Worm (Caenorhabditis elegans) whole organism, L4/young adult: Measurements from ENCODE around the gene T26A8.3.

Experiments
- W03F9.2 ChIP-seq: fragments of 150-350 bp; optimal IDR thresholded peaks from 2 replicates; lab custom pipeline; 2014; ENCODE audit warnings: missing biosample characterization, missing genetic modification characterization
- dao-5 ChIP-seq: sonication (generic microtip); optimal IDR thresholded peaks from 2 replicates; lab custom pipeline; 2016; ENCODE audit warnings: missing genotype, missing genetic modification characterization, moderate library complexity, missing compliant biosample characterization
- him-1 ChIP-seq: sonication (generic microtip); optimal IDR thresholded peaks from 2 replicates; lab custom pipeline; 2016; ENCODE audit warnings: missing genotype, missing genetic modification reagents, missing genetic modification characterization, missing compliant biosample characterization

The T26A8.3 gene

DNA sequence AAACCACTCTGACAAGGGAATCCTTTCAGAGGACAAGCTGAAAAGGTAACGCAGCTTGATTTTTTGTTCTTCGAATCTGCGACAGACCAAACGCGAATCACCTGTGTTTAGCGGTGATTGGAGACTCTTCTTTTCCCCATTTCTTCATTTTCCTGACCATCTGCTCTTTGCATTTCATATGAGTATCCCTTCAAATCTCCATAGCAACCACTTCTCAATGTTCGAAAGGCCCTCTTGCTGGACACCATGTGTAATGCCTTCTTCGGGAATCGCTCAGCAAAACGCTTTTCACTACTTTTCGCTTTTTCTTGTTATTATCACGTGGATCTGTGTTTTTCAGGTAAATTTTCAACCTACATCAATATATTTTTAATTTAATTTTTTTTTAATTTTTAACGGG, at the start of gene T26A8.3, which contains the start of gene tmem-231:
TSS of gene T26A8.3 (minus strand) at position 101 of the 400 bp plus-strand sequence.
TSS of gene tmem-231 (plus strand) at position 249 of the 400 bp plus-strand sequence.
- TF ChIP-seq W03F9.2 (no peak), dao-5 (tag; lab: Kevin White, UChicago) (no peak), him-1 (tag; lab: Kevin White, UChicago) (no peak)

DNA sequence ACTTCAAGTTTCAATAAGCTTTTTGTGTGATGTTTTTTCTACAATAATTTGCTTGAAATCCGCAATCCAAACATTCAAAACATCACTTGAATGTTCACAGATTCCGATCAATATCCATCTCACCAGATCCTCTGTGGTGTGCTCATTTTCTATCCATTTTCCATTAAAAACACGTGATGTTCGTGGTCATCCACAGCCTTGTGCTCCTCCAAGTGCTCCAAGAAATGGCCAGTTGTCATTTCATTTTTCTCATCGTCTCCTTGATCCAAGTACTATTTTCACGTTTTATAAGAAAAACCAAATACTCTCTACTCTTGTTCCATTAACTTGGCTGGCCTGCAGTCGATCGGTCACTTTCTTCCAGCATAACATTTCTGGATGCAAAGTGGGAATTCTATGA, 49.7 kb upstream of the T26A8.3 start:
- TF ChIP-seq dao-5 (tag; lab: Kevin White, UChicago) (no peak), him-1 (tag; lab: Kevin White, UChicago) (no peak), W03F9.2 (no peak)

DNA sequence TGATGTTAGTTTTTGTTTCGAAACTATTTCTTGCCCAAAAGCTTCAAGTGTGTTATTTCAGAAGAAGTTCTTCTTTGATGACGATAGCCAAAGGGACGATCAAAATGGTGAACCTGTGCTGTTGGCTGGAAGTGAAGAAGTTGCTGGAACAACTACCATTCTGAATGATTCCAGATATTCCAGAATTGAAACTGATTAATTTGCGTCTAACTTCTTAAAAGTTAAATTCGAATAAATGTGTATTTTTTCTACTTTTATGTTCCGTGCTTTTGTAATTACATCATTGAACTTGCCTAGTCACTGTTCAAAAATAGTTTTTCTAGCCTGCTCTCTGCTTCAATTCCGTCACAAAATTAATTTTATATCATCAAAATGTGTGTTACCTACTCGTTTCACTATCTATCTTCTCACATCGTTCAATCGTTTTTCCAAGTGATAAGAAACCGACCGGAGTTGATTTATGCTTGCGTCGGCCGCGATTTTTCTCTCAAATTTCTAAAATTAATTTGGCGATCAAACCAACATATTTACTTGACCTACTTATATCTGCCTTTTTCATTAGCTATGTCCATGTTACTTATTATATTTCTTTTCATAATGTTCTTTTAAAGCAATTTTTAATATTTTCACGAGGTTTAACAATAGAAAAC, 48.7 kb upstream of the T26A8.3 start:
- TF ChIP-seq him-1 (tag; lab: Kevin White, UChicago) (no peak), dao-5 (tag; lab: Kevin White, UChicago) (no peak)

DNA sequence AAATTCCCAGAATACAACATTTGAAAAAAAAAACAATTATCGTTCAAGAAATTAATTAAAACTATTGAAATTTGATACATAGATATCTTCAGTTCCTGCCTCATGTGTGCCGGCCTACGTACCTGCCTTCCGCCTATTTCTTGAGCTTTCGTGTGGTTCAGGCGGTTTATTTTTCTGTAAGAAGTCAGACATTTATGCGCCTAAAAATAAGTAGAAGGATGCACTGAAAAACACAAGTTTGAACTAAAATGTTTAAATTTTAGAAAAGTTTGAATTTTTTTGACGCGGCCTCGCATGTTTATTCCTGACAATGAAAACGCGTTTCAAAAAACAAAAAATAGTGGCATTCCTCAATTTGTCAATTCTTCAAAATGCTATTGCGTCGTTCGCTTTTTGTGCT, 47.3 kb upstream of the T26A8.3 start, which contains the start of gene C28C12.11:
TSS of gene C28C12.11 (plus strand) at position 301 of the 400 bp plus-strand sequence.
- no peak for TF ChIP-seq W03F9.2

DNA sequence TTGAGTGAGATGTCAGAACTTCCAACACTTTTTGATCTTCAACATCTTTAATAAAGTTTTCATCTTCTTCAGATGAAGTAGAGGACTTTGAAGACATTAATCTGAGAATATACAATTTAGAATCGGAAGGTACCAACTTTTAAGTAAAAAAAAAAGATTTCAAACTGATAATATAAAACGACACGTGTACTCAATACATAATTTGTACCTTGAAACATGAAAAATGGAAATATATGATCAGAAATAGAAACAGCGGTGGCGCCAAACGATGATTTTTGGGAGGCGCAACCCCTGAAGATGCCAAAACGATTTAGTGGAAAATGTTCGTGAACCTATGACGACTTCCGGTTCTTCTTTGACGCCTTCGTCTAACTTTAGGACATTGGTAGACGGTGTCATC, 46.1 kb upstream of the T26A8.3 start, which contains the start of gene oat-1:
TSS of gene oat-1 (minus strand) at position 101 of the 400 bp plus-strand sequence.
- TF ChIP-seq W03F9.2 = no peak
- TF ChIP-seq dao-5 (tag; lab: Kevin White, UChicago) = no peak
- TF ChIP-seq him-1 (tag; lab: Kevin White, UChicago) = no peak

DNA sequence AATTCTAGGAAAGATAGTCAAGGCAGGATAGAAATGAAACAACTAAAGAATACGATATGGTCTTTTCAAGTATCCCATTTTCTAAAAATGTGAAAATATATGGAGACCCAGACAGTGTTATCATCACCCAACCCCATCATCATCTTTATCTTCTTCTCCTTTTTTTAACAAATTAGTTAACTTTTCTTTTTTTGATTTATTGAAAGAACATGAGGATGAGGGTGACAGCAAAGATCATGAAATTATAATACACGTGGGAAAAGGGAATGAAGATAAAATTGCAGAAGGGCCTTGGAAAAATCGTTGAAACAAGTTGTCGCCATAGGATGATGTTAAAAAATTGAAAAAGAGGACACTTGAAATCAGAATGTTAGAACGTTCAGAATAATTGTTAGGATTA, 37.8 kb upstream of the T26A8.3 start:
- TF ChIP-seq dao-5 (tag; lab: Kevin White, UChicago) = no peak
- no peak for TF ChIP-seq him-1 (tag; lab: Kevin White, UChicago)
- no peak for TF ChIP-seq W03F9.2

DNA sequence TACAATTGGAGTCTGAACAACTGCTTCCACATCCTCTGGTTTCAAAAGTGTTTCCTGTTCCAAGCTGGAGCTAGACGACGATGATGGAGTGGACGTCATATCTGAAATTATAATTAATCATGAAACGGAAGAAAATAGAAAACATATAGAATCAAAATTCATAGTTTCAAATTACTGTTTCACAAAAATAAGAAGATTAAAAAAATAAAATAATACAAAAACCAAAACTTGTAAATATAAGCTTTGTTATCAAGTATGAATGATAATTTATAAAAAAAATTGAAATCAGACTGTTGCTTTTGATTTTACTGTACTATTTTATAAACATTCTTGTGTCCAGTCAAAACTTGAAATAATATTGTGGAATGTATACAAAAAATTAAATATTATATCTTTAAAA, 37.3 kb upstream of the T26A8.3 start, which contains the start of gene str-176:
TSS of gene str-176 (minus strand) at position 101 of the 400 bp plus-strand sequence.
- TF ChIP-seq him-1 (tag; lab: Kevin White, UChicago) (no peak), dao-5 (tag; lab: Kevin White, UChicago) (no peak), W03F9.2 (no peak)

DNA sequence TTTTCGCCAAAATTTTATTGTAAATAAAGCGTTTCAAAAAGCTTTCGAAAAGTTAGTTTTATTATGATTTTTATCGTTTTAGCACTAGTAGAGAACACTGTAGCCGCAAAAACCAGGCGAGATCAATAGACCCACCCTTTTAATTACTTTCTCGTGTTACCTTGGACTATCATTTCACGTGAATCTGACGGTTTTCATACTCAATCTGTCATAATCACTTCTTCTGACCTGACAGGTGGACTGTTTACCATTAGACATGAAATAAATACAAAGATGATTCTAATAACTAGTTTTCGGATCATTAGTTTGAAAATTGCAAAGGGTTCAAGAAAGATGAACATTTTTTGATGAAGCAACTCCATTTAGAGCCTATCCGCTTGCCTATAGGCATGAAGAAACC, 36.6 kb upstream of the T26A8.3 start:
- TF ChIP-seq dao-5 (tag; lab: Kevin White, UChicago) (no peak), W03F9.2 (no peak), him-1 (tag; lab: Kevin White, UChicago) (no peak)

DNA sequence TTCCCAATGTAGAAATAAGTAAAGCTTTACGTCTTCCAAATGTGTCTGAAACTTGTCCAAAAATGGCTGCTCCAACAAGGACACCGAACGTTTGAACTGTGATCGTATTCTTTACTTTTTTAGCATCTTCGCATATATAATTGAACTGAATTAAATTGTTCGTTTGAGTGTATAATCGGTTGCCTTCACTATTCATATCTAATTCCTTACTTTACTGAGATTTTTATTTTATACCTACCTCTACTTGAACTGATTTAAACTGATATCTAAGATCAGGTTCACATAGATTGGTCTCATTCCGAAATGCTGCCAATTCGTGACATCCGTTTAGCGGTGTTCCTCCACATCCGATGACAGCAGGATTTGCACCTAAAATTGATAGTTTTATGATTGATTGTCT, 35.9 kb upstream of the T26A8.3 start:
- TF ChIP-seq W03F9.2 = no peak
- TF ChIP-seq him-1 (tag; lab: Kevin White, UChicago) = no peak
- TF ChIP-seq dao-5 (tag; lab: Kevin White, UChicago) = no peak

DNA sequence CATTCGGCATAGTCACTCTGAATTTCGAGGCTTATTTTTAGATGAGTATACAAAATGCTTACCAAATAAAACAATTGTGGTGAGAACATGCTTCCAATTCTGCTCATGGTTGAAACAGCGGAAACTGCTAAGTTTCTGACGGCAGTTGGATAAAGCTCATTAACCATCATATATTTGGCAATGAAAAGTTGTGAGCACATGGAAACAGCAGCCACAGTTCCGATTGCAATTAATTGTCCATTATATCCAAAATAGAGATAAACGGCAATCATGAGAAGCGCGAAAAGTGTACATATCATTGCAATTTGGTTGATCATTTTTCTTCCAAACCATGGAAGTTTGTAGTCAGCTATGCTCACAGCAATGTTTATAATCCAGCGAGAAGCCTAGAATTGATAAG, 34.7 kb upstream of the T26A8.3 start:
- TF ChIP-seq dao-5 (tag; lab: Kevin White, UChicago) (no peak), him-1 (tag; lab: Kevin White, UChicago) (no peak), W03F9.2 (no peak)

DNA sequence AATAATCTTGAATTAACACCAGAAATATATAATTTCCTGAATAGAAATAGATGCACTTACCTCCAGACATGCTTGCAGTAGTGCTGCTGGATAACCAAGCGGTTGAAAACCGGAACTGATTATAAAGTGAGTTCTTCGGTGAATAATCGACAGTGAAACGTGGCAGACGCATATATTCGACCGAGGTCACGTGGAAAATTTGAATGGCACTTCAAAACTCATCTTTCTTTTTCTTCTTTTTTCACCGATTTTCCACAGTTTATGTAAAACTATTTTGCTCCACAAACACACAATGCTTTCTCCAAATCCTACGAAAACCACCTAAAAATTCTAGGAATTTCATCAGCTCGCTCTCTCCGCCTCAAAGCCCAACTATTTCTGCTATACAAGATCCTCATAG, 33.8 kb upstream of the T26A8.3 start, which contains the start of gene ant-1.4:
TSS of gene ant-1.4 (minus strand) at position 101 of the 400 bp plus-strand sequence.
- TF ChIP-seq him-1 (tag; lab: Kevin White, UChicago) (no peak), dao-5 (tag; lab: Kevin White, UChicago) (no peak)

DNA sequence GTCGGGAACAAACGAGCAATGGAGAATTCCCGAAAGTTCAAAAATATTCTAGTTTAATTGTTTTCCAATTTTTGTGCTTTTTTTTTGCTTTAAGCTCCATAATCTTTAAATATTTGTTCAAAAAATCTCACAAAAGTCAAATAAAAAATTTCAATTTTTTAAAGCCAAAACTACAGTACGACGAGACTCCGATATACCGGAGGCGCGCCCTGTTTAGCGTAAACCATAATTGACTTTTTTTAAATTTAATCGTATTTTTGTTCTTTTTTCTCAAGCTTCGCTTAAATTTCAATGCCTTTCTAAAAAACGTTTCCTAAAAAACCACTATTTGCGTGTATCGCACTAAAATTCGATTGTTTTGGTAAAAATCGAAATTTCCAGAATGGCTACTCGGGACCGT, 30.5 kb upstream of the T26A8.3 start, which contains the start of gene syx-4:
TSS of gene syx-4 (plus strand) at position 382 of the 400 bp plus-strand sequence.
- TF ChIP-seq him-1 (tag; lab: Kevin White, UChicago) = no peak
- TF ChIP-seq dao-5 (tag; lab: Kevin White, UChicago) = no peak
- no peak for TF ChIP-seq W03F9.2

DNA sequence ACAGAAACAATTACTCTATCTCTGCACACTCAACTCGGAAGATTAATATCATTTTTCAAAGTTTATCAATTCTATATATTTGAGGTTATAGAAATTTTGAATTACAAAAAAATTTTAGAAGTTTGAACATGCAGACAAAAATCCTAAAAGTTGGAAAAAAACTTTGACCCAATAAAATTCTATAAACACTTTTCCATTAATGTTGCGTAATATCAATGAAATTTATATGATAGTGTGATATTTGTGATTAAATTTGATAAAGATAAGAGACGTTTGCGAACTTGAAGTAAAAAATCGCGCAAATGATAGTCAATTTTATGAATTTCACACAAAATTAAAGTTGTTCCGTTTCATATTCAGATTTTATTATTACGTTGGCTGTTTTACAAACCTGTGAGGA, 27.6 kb upstream of the T26A8.3 start:
- no peak for TF ChIP-seq W03F9.2
- TF ChIP-seq dao-5 (tag; lab: Kevin White, UChicago) = no peak
- no peak for TF ChIP-seq him-1 (tag; lab: Kevin White, UChicago)

DNA sequence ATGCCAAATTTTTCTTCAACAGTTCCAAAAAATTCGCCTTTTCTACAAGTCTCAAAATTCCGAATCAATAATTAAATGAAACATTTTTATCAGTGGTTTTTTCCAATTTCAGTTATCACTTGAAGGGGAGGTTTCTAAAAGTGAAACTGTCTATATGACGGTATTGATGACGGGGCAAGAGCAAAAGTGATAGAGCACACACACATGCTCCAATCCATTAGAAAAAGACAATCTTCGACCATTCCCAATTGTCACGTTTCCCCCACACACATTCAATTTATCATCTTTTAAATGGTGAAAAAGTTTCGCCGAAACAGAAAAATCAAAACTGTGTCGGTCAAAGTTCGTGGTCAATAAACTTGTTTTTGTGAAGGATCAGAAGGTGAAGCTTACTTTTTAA, 26.7 kb upstream of the T26A8.3 start:
- TF ChIP-seq W03F9.2 = no peak
- TF ChIP-seq dao-5 (tag; lab: Kevin White, UChicago) = no peak
- TF ChIP-seq him-1 (tag; lab: Kevin White, UChicago) = no peak
